Fruit fly (Drosophila melanogaster) whole organism, prepupa: Measurements from ENCODE around the gene PolD1.
A peak's percentile ranks its signal among the peaks of the same experiment; 100 is the strongest.

Experiments used
- Blimp-1 ChIP-seq: fragments of 200-800 bp; sonication (Bioruptor generic); optimal IDR thresholded peaks from 3 replicates; lab custom pipeline; 2017; ENCODE audit warnings: missing biosample characterization, missing genetic modification characterization, mild to moderate bottlenecking, moderate library complexity, missing genetic modification reagents
- CG10631 ChIP-seq: fragments of 200-800 bp; sonication (Bioruptor generic); optimal IDR thresholded peaks from 2 replicates; lab custom pipeline; 2016; ENCODE audit warnings: missing biosample characterization, missing genetic modification characterization
- CG10669 ChIP-seq: fragments of 200-800 bp; sonication (Bioruptor generic); optimal IDR thresholded peaks from 3 replicates; lab custom pipeline; 2018; ENCODE audit warnings: missing biosample characterization, mild to moderate bottlenecking, missing genetic modification characterization, moderate library complexity
- CG11902 ChIP-seq: fragments of 200-800 bp; sonication (Bioruptor generic); optimal IDR thresholded peaks from 3 replicates; lab custom pipeline; 2016; ENCODE audit warnings: missing biosample characterization, missing genetic modification characterization
- CG15336 ChIP-seq: fragments of 200-800 bp; sonication (Bioruptor generic); IDR thresholded peaks from 2 replicates; pipeline ENCODE4 v1.3.6; 2022; ENCODE audit warnings: missing biosample characterization, missing genetic modification characterization
- CG16779 ChIP-seq: fragments of 200-800 bp; sonication (Bioruptor generic); optimal IDR thresholded peaks from 3 replicates; lab custom pipeline; 2017; ENCODE audit warnings: missing biosample characterization, mild to moderate bottlenecking, missing genetic modification characterization
- CG3032 ChIP-seq: fragments of 200-800 bp; optimal IDR thresholded peaks from 2 replicates; lab custom pipeline; 2019; ENCODE audit warnings: missing biosample characterization, mild to moderate bottlenecking, missing genetic modification characterization, moderate library complexity
- CG31627 ChIP-seq: fragments of 200-800 bp; sonication (Bioruptor generic); optimal IDR thresholded peaks from 3 replicates; lab custom pipeline; 2016; ENCODE audit warnings: missing biosample characterization, missing genetic modification characterization
- CG34406 ChIP-seq: fragments of 200-800 bp; sonication (Bioruptor generic); optimal IDR thresholded peaks from 3 replicates; lab custom pipeline; 2016; ENCODE audit warnings: missing biosample characterization, missing genetic modification characterization
- CG6163 ChIP-seq: fragments of 200-800 bp; sonication (Bioruptor generic); IDR thresholded peaks from 3 replicates; pipeline ENCODE4 v1.3.6; 2022; ENCODE audit warnings: missing biosample characterization, missing genetic modification characterization
- CG6276 ChIP-seq: fragments of 200-800 bp; sonication (Bioruptor generic); optimal IDR thresholded peaks from 2 replicates; lab custom pipeline; 2017; ENCODE audit warnings: missing biosample characterization, mild to moderate bottlenecking, missing genetic modification characterization
- CG6808 ChIP-seq: fragments of 200-800 bp; sonication (Bioruptor generic); optimal IDR thresholded peaks from 3 replicates; lab custom pipeline; 2017; ENCODE audit warnings: missing biosample characterization, missing genetic modification characterization, mild to moderate bottlenecking, moderate library complexity, missing genetic modification reagents
- CG7368 ChIP-seq: fragments of 200-800 bp; sonication (Bioruptor generic); optimal IDR thresholded peaks from 3 replicates; lab custom pipeline; 2016; ENCODE audit warnings: missing biosample characterization, missing genetic modification characterization
- CG8119 ChIP-seq: fragments of 200-800 bp; sonication (Bioruptor generic); IDR thresholded peaks from 3 replicates; pipeline ENCODE4 v1.3.6; 2022; ENCODE audit warnings: missing biosample characterization, missing genetic modification characterization
- CG8319 ChIP-seq: fragments of 200-800 bp; sonication (Bioruptor generic); optimal IDR thresholded peaks from 3 replicates; lab custom pipeline; 2016; ENCODE audit warnings: missing biosample characterization, missing genetic modification characterization
- CG8632 ChIP-seq: fragments of 200-800 bp; sonication (Bioruptor generic); optimal IDR thresholded peaks from 3 replicates; lab custom pipeline; 2016; ENCODE audit warnings: missing biosample characterization, missing genetic modification characterization
- Eip93F ChIP-seq: fragments of 200-800 bp; sonication (Bioruptor generic); optimal IDR thresholded peaks from 2 replicates; lab custom pipeline; 2016; ENCODE audit warnings: missing biosample characterization, mild to moderate bottlenecking, missing genetic modification characterization
- Ets96B ChIP-seq: fragments of 200-800 bp; optimal IDR thresholded peaks from 2 replicates; lab custom pipeline; 2019; ENCODE audit warnings: missing biosample characterization, mild to moderate bottlenecking, missing genetic modification characterization, moderate library complexity
- Gug ChIP-seq: fragments of 200-800 bp; sonication (Bioruptor generic); IDR thresholded peaks from 2 replicates; pipeline ENCODE4 v1.3.6; 2022; ENCODE audit warnings: missing biosample characterization, missing genetic modification characterization
- Hr38 ChIP-seq: sonication (Bioruptor generic); optimal IDR thresholded peaks from 2 replicates; lab custom pipeline; 2016; ENCODE audit warnings: missing biosample characterization, missing genetic modification characterization
- Lpt ChIP-seq: fragments of 200-800 bp; sonication (Bioruptor generic); optimal IDR thresholded peaks from 3 replicates; lab custom pipeline; 2016; ENCODE audit warnings: missing biosample characterization, missing genetic modification characterization
- Met ChIP-seq: fragments of 200-800 bp; sonication (Bioruptor generic); optimal IDR thresholded peaks from 3 replicates; lab custom pipeline; 2016; ENCODE audit warnings: missing biosample characterization, missing genetic modification characterization
- OdsH ChIP-seq: fragments of 200-800 bp; sonication (Bioruptor generic); optimal IDR thresholded peaks from 3 replicates; lab custom pipeline; 2016; ENCODE audit warnings: missing biosample characterization, missing genetic modification characterization
- Sox102F ChIP-seq: fragments of 200-800 bp; sonication (Bioruptor generic); optimal IDR thresholded peaks from 2 replicates; lab custom pipeline; 2016; ENCODE audit warnings: missing biosample characterization, mild to moderate bottlenecking, missing genetic modification characterization
- Sox14 ChIP-seq: fragments of 200-800 bp; sonication (Bioruptor generic); optimal IDR thresholded peaks from 3 replicates; lab custom pipeline; 2016; ENCODE audit warnings: missing biosample characterization, missing genetic modification characterization
- achi ChIP-seq: fragments of 200-800 bp; sonication (Bioruptor generic); optimal IDR thresholded peaks from 3 replicates; lab custom pipeline; 2016; ENCODE audit warnings: missing biosample characterization, missing genetic modification characterization
- acj6 ChIP-seq: fragments of 200-800 bp; sonication (Bioruptor generic); optimal IDR thresholded peaks from 3 replicates; lab custom pipeline; 2016; ENCODE audit warnings: missing biosample characterization, missing genetic modification characterization
- dac ChIP-seq: fragments of 200-800 bp; sonication (Bioruptor generic); optimal IDR thresholded peaks from 2 replicates; lab custom pipeline; 2017; ENCODE audit warnings: missing biosample characterization, mild to moderate bottlenecking, missing genetic modification characterization
- dsx ChIP-seq: fragments of 200-800 bp; optimal IDR thresholded peaks from 3 replicates; lab custom pipeline; 2019; ENCODE audit warnings: missing biosample characterization, mild to moderate bottlenecking, missing genetic modification characterization, moderate library complexity; ENCODE audit not compliant: poor library complexity, severe bottlenecking
- esn ChIP-seq: fragments of 200-800 bp; sonication (Bioruptor generic); optimal IDR thresholded peaks from 2 replicates; lab custom pipeline; 2016; ENCODE audit warnings: missing biosample characterization, mild to moderate bottlenecking, missing genetic modification characterization, moderate library complexity
- fd59A ChIP-seq: fragments of 200-800 bp; sonication (Bioruptor generic); optimal IDR thresholded peaks from 2 replicates; lab custom pipeline; 2017; ENCODE audit warnings: missing biosample characterization, mild to moderate bottlenecking, missing genetic modification characterization, missing genetic modification reagents
- fd85E ChIP-seq: fragments of 200-800 bp; sonication (Bioruptor generic); optimal IDR thresholded peaks from 3 replicates; lab custom pipeline; 2016; ENCODE audit warnings: missing biosample characterization, missing genetic modification characterization
- fkh ChIP-seq: fragments of 200-800 bp; sonication (Bioruptor generic); optimal IDR thresholded peaks from 3 replicates; lab custom pipeline; 2017; ENCODE audit warnings: missing biosample characterization, mild to moderate bottlenecking, missing genetic modification characterization, moderate library complexity
- salr ChIP-seq, 2 experiments: fragments of 200-800 bp; sonication (Bioruptor generic); optimal IDR thresholded peaks; 3 replicates each; lab custom pipeline; 2016 to 2018; ENCODE audit warnings: missing biosample characterization in 2 of 2, missing genetic modification characterization in 2 of 2, mild to moderate bottlenecking in 1 of 2
- spab ChIP-seq: fragments of 200-800 bp; sonication (Bioruptor generic); optimal IDR thresholded peaks from 2 replicates; lab custom pipeline; 2017; ENCODE audit warnings: missing biosample characterization, mild to moderate bottlenecking, missing genetic modification characterization, missing genetic modification reagents
- ss ChIP-seq, 2 experiments: fragments of 200-800 bp; sonication (Bioruptor generic); optimal IDR thresholded peaks; 2 replicates in 1 of 2; 3 replicates in 1 of 2; lab custom pipeline; 2017 to 2018; ENCODE audit warnings: mild to moderate bottlenecking in 2 of 2, missing biosample characterization in 2 of 2, missing genetic modification characterization in 2 of 2, moderate library complexity in 1 of 2
- svp ChIP-seq: fragments of 200-800 bp; sonication (Bioruptor generic); peaks from one replicate; lab custom pipeline; 2016; ENCODE audit warnings: missing biosample characterization, missing genetic modification characterization
- topi ChIP-seq: fragments of 200-800 bp; sonication (Bioruptor generic); optimal IDR thresholded peaks from 3 replicates; lab custom pipeline; 2016; ENCODE audit warnings: missing biosample characterization, missing genetic modification characterization

PolD1 gene

DNA sequence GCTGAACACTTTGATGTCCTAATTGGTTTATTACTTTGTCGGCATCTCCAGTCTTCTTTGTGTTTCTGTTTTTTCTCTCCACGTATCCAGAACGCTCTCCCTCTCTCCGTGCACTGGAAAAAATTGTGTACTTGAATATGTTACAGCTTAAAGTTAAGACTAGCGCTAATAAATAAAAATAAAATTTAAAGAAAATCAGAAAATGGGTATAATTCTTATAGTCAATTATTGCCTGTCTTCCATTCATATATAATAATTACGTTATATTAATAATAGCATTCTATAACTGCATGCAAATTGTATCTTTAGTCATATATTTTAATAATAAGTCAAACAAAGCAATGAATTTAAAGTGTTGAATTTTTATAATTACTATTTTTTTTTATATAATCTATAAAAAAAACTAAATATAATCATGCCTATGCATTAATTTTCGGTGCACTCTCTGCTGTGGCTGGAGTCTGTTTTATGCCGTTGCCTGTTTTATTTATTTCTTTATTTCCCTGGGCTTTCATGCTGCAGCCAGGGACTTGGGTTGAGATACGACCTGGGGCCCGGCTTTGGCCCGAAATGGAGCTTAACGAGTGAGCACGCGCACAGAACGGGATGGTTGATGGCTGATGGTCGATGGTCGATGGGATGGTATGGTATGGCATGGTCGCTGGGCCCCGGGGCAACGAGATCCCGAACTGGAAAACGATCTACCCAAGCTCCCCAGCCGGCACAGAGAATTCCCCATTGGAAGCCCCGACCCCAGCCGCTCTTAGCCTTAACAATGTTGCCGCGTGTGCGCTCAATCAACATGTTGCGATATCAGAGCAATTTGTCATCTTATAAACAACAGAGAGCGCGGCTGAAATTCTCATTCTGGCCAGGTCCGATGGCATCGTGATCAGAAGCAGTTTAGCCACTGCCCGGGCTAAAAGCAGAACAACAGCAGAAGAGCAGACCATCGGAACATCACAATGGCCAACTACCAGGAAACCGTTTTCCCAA is 28.4 kb upstream of the PolD1 start (continued):
- TF ChIP-seq CG6163 (peak; percentile 30; the same call in 2 of the 3 replicates), Hr38 (GFP tag; lab: Kevin White, UChicago) (no peak), Sox102F (GFP tag; lab: Kevin White, UChicago) (no peak), Gug (GFP tag; lab: Robert Waterston, UW) (no peak), fd59A (GFP tag; lab: Kevin White, UChicago) (no peak), fkh (no peak), Ets96B (tag; lab: Kevin White, UChicago) (peak; percentile 73), esn (GFP tag; lab: Kevin White, UChicago) (peak; percentile 73), topi (peak; percentile 48), CG15336 (GFP tag; lab: Robert Waterston, UW) (no peak), Eip93F (GFP tag; lab: Kevin White, UChicago) (no peak), CG34406 (GFP tag; lab: Kevin White, UChicago) (peak; percentile 64), CG3032 (tag; lab: Kevin White, UChicago) (peak; percentile 77), CG16779 (tag; lab: Kevin White, UChicago) (peak; percentile 16), CG10631 (peak; percentile 56), CG31627 (no peak), OdsH (GFP tag; lab: Kevin White, UChicago) (peak; percentile 44), achi (GFP tag; lab: Kevin White, UChicago) (peak; percentile 47), Met (GFP tag; lab: Kevin White, UChicago) (peak; percentile 23), CG11902 (GFP tag; lab: Kevin White, UChicago) (no peak), CG8119 (GFP tag; lab: Robert Waterston, UW) (peak; percentile 45; the same call in 2 of the 3 replicates), CG7368 (peak; percentile 17), Lpt (GFP tag; lab: Kevin White, UChicago) (no peak), acj6 (GFP tag; lab: Kevin White, UChicago) (peak; percentile 47), svp (GFP tag; lab: Kevin White, UChicago) (peak; percentile 67), CG10669 (GFP tag; lab: Kevin White, UChicago) (peak; percentile 50), salr (GFP tag; optimal IDR thresholded peaks at IDR 0.05; lab: Kevin White, UChicago) (peak in 1 of 2 experiments; percentile 39), Blimp-1 (GFP tag; lab: Kevin White, UChicago) (peak; percentile 46), CG8319 (no peak), Sox14 (peak; percentile 1), ss (GFP tag; optimal IDR thresholded peaks at IDR 0.05; lab: Kevin White, UChicago) (peak; percentile 57 to 80), fd85E (GFP tag; lab: Kevin White, UChicago) (no peak)
- TF ChIP-seq, all 60 proteins: peak for 34

DNA sequence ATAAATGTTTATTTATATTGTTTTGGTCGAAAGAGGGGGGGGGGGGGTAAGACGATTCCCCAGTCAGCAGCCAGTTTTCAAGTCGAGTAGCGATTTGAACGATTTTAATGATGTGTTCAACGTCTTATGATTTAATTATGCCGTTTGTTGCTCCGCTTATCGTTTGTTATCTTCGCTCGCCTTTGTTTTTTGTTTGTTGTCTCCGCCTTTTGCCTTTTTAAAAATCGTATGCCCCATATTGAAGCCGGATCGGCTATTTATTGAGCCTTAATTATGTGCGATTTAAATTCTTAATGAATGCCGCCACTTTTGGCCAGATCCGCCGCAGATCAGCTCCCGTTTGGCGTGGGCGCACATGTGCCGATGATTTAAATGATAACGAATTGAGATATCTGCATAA is 26.9 kb upstream of the PolD1 start:
- TF ChIP-seq CG6276 (GFP tag; lab: Kevin White, UChicago) (no peak), topi (no peak), dac (GFP tag; lab: Kevin White, UChicago) (no peak), CG15336 (GFP tag; lab: Robert Waterston, UW) (no peak), fkh (no peak), CG31627 (no peak), CG8632 (GFP tag; lab: Kevin White, UChicago) (no peak), spab (GFP tag; lab: Kevin White, UChicago) (no peak), dsx (no peak), CG6808 (no peak), OdsH (GFP tag; lab: Kevin White, UChicago) (no peak), Sox102F (GFP tag; lab: Kevin White, UChicago) (no peak)
